Fruit fly (Drosophila melanogaster) whole organism, embryonic: Measurements from ENCODE around the gene hop.

Experiments used
- CG10431 ChIP-seq: fragments of 200-800 bp; sonication (Bioruptor generic); optimal IDR thresholded peaks from 3 replicates; lab custom pipeline; 2018; ENCODE audit warnings: missing biosample characterization, mild to moderate bottlenecking, missing genetic modification characterization
- CG11696 ChIP-seq: fragments of 200-800 bp; sonication (Bioruptor generic); IDR thresholded peaks from 2 replicates; pipeline ENCODE4 v1.3.6; 2022; ENCODE audit warnings: missing biosample characterization, missing genetic modification characterization
- CG12299 ChIP-seq: fragments of 200-800 bp; sonication (Bioruptor generic); optimal IDR thresholded peaks from 2 replicates; lab custom pipeline; 2018; ENCODE audit warnings: missing biosample characterization, mild to moderate bottlenecking, missing genetic modification characterization
- CG14667 ChIP-seq: fragments of 200-800 bp; sonication (Bioruptor generic); IDR thresholded peaks from 2 replicates; pipeline ENCODE4 v1.3.6; 2022; ENCODE audit warnings: missing biosample characterization, missing genetic modification characterization
- CG15011 ChIP-seq: fragments of 200-800 bp; sonication (Bioruptor generic); optimal IDR thresholded peaks from 3 replicates; lab custom pipeline; 2018; ENCODE audit warnings: missing biosample characterization, mild to moderate bottlenecking, missing genetic modification characterization
- CG15269 ChIP-seq: fragments of 200-800 bp; sonication (Bioruptor generic); optimal IDR thresholded peaks from 2 replicates; lab custom pipeline; 2018; ENCODE audit warnings: missing biosample characterization, mild to moderate bottlenecking, missing genetic modification characterization, moderate library complexity
- CG15696 ChIP-seq: fragments of 200-800 bp; sonication (Bioruptor generic); optimal IDR thresholded peaks from 2 replicates; lab custom pipeline; 2019; ENCODE audit warnings: missing biosample characterization, mild to moderate bottlenecking, missing genetic modification characterization, moderate library complexity
- CG17568 ChIP-seq: fragments of 200-800 bp; sonication (Bioruptor generic); optimal IDR thresholded peaks from 2 replicates; lab custom pipeline; 2018; ENCODE audit warnings: missing biosample characterization, mild to moderate bottlenecking, missing genetic modification characterization, moderate library complexity
- CG17912 ChIP-seq: fragments of 200-800 bp; sonication (Bioruptor generic); optimal IDR thresholded peaks from 2 replicates; lab custom pipeline; 2018; ENCODE audit warnings: missing biosample characterization, mild to moderate bottlenecking, missing genetic modification characterization
- CG18476 ChIP-seq: fragments of 200-800 bp; sonication (Bioruptor generic); optimal IDR thresholded peaks from 2 replicates; lab custom pipeline; 2016; ENCODE audit warnings: missing biosample characterization, mild to moderate bottlenecking, missing genetic modification characterization
- CG2875 ChIP-seq: fragments of 200-800 bp; sonication (Bioruptor generic); optimal IDR thresholded peaks from 2 replicates; lab custom pipeline; 2017; ENCODE audit warnings: missing biosample characterization, mild to moderate bottlenecking, missing genetic modification characterization, missing genetic modification reagents
- CG3065 ChIP-seq: fragments of 200-800 bp; sonication (Bioruptor generic); optimal IDR thresholded peaks from 2 replicates; lab custom pipeline; 2016; ENCODE audit warnings: missing biosample characterization, missing genetic modification characterization
- CG34224 ChIP-seq: fragments of 200-800 bp; sonication (Bioruptor generic); IDR thresholded peaks from 3 replicates; pipeline ENCODE4 v1.3.6; 2022; ENCODE audit warnings: missing biosample characterization, missing genetic modification characterization; ENCODE audit not compliant: partially characterized antibody
- CG4854 ChIP-seq: fragments of 200-800 bp; sonication (Bioruptor generic); optimal IDR thresholded peaks from 2 replicates; lab custom pipeline; 2016; ENCODE audit warnings: missing biosample characterization, missing genetic modification characterization, inconsistent platforms
- CG6272 ChIP-seq: fragments of 200-800 bp; sonication (Bioruptor generic); IDR thresholded peaks from 2 replicates; pipeline ENCODE4 v1.3.6; 2022; ENCODE audit warnings: missing biosample characterization, missing genetic modification characterization
- CG7839 ChIP-seq: fragments of 200-800 bp; sonication (Bioruptor generic); optimal IDR thresholded peaks from 3 replicates; lab custom pipeline; 2018; ENCODE audit warnings: missing biosample characterization, mild to moderate bottlenecking, missing genetic modification characterization, moderate library complexity
- CG7928 ChIP-seq: fragments of 200-800 bp; sonication (Bioruptor generic); optimal IDR thresholded peaks from 2 replicates; lab custom pipeline; 2017; ENCODE audit warnings: missing biosample characterization, mild to moderate bottlenecking, missing genetic modification characterization
- CG8281 ChIP-seq: fragments of 200-800 bp; sonication (Bioruptor generic); optimal IDR thresholded peaks from 2 replicates; lab custom pipeline; 2018; ENCODE audit warnings: missing biosample characterization, mild to moderate bottlenecking, missing genetic modification characterization, moderate library complexity
- CG9932 ChIP-seq: fragments of 200-800 bp; sonication (Bioruptor generic); IDR thresholded peaks from 2 replicates; pipeline ENCODE4 v1.3.6; 2022; ENCODE audit warnings: missing biosample characterization, missing genetic modification characterization
- Dad ChIP-seq: fragments of 200-800 bp; sonication (Bioruptor generic); optimal IDR thresholded peaks from 3 replicates; lab custom pipeline; 2016; ENCODE audit warnings: missing biosample characterization, missing genetic modification characterization
- Drgx ChIP-seq: fragments of 200-800 bp; sonication (Bioruptor generic); IDR thresholded peaks from 2 replicates; pipeline ENCODE4 v1.3.6; 2022; ENCODE audit warnings: missing biosample characterization, missing genetic modification characterization
- E2f1 ChIP-seq: fragments of 200-800 bp; sonication (Bioruptor generic); IDR thresholded peaks from 2 replicates; pipeline ENCODE4 v1.3.6; 2022; ENCODE audit warnings: missing biosample characterization, missing genetic modification characterization
- Elba2 ChIP-seq: fragments of 200-800 bp; sonication (Bioruptor generic); optimal IDR thresholded peaks from 3 replicates; lab custom pipeline; 2016; ENCODE audit warnings: missing biosample characterization, missing genetic modification characterization
- Med ChIP-seq: fragments of 200-800 bp; sonication (Bioruptor generic); peaks from one replicate; lab custom pipeline; 2016; ENCODE audit warnings: missing biosample characterization, missing genetic modification characterization, mild to moderate bottlenecking, inconsistent platforms, moderate library complexity
- Ravus ChIP-seq: fragments of 200-800 bp; sonication (Bioruptor generic); IDR thresholded peaks from 2 replicates; pipeline ENCODE4 v1.3.6; 2022; ENCODE audit warnings: missing biosample characterization, missing genetic modification characterization
- Six4 ChIP-seq: fragments of 200-800 bp; sonication (Bioruptor generic); optimal IDR thresholded peaks from 2 replicates; lab custom pipeline; 2016; ENCODE audit warnings: missing biosample characterization, missing genetic modification characterization
- cas ChIP-seq: fragments of 200-800 bp; sonication (Bioruptor generic); IDR thresholded peaks from 2 replicates; pipeline ENCODE4 v1.3.6; 2022; ENCODE audit warnings: missing biosample characterization, missing genetic modification characterization
- chm ChIP-seq: fragments of 200-800 bp; sonication (Bioruptor generic); IDR thresholded peaks from 2 replicates; pipeline ENCODE4 v1.3.6; 2022; ENCODE audit warnings: missing biosample characterization, missing genetic modification characterization
- crol ChIP-seq: fragments of 200-800 bp; sonication (Bioruptor generic); IDR thresholded peaks from 2 replicates; pipeline ENCODE4 v1.3.6; 2022; ENCODE audit warnings: missing biosample characterization, missing genetic modification characterization
- crp ChIP-seq, 2 experiments: fragments of 200-800 bp; sonication (Bioruptor generic); optimal IDR thresholded peaks; 2 replicates in 1 of 2; 3 replicates in 1 of 2; lab custom pipeline; 2017; ENCODE audit warnings: missing biosample characterization in 2 of 2, missing genetic modification characterization in 2 of 2, mild to moderate bottlenecking in 1 of 2, moderate library complexity in 1 of 2
- da ChIP-seq: fragments of 200-800 bp; sonication (Bioruptor generic); optimal IDR thresholded peaks from 2 replicates; lab custom pipeline; 2016; ENCODE audit warnings: missing biosample characterization, missing genetic modification characterization
- disco-r ChIP-seq: fragments of 200-800 bp; sonication (Bioruptor generic); optimal IDR thresholded peaks from 2 replicates; lab custom pipeline; 2016; ENCODE audit warnings: missing biosample characterization, missing genetic modification characterization
- dysf ChIP-seq: fragments of 200-800 bp; sonication (Bioruptor generic); IDR thresholded peaks from 3 replicates; pipeline ENCODE4 v1.3.6; 2022; ENCODE audit warnings: missing biosample characterization, missing genetic modification characterization
- fd102C ChIP-seq: fragments of 200-800 bp; sonication (Bioruptor generic); optimal IDR thresholded peaks from 2 replicates; lab custom pipeline; 2018; ENCODE audit warnings: missing biosample characterization, mild to moderate bottlenecking, missing genetic modification characterization, moderate library complexity
- fd96Cb ChIP-seq: fragments of 200-800 bp; sonication (Bioruptor generic); optimal IDR thresholded peaks from 2 replicates; lab custom pipeline; 2018; ENCODE audit warnings: missing biosample characterization, mild to moderate bottlenecking, missing genetic modification characterization, moderate library complexity
- grau ChIP-seq: fragments of 200-800 bp; optimal IDR thresholded peaks from 3 replicates; lab custom pipeline; 2019; ENCODE audit warnings: missing biosample characterization, mild to moderate bottlenecking, missing genetic modification characterization, moderate library complexity
- gsb-n ChIP-seq: fragments of 200-800 bp; sonication (Bioruptor generic); optimal IDR thresholded peaks from 3 replicates; lab custom pipeline; 2018; ENCODE audit warnings: missing biosample characterization, mild to moderate bottlenecking, missing genetic modification characterization
- hb ChIP-seq: fragments of 200-800 bp; sonication (Bioruptor generic); IDR thresholded peaks from 3 replicates; pipeline ENCODE4 v1.3.6; 2022; ENCODE audit warnings: missing biosample characterization, missing genetic modification characterization; ENCODE audit not compliant: partially characterized antibody
- kah ChIP-seq: fragments of 200-800 bp; sonication (Bioruptor generic); optimal IDR thresholded peaks from 2 replicates; lab custom pipeline; 2018; ENCODE audit warnings: missing biosample characterization, mild to moderate bottlenecking, missing genetic modification characterization
- kni ChIP-seq: fragments of 200-800 bp; sonication (Bioruptor generic); optimal IDR thresholded peaks from 3 replicates; lab custom pipeline; 2017; ENCODE audit warnings: mild to moderate bottlenecking, missing biosample characterization, missing genetic modification reagents, missing genetic modification characterization
- lbe ChIP-seq: fragments of 200-800 bp; sonication (Bioruptor generic); optimal IDR thresholded peaks from 2 replicates; lab custom pipeline; 2016; ENCODE audit warnings: missing biosample characterization, mild to moderate bottlenecking, missing genetic modification characterization
- rib ChIP-seq: fragments of 200-800 bp; sonication (Bioruptor generic); IDR thresholded peaks from 2 replicates; pipeline ENCODE4 v1.3.6; 2022; ENCODE audit warnings: missing biosample characterization, missing genetic modification characterization
- sc ChIP-seq, 3 experiments: fragments of >200 bp in 2 of 3; fragments of 200-800 bp in 1 of 3; sonication (Bioruptor generic) in 1 of 3; optimal IDR thresholded peaks; 2 replicates in 2 of 3; 3 replicates in 1 of 3; lab custom pipeline; 2017; ENCODE audit warnings: mild to moderate bottlenecking in 1 of 3, missing biosample characterization in 1 of 3, missing genetic modification characterization in 1 of 3, missing genetic modification reagents in 1 of 3
- scrt ChIP-seq: fragments of 200-800 bp; sonication (Bioruptor generic); optimal IDR thresholded peaks from 2 replicates; lab custom pipeline; 2018; ENCODE audit warnings: missing biosample characterization, mild to moderate bottlenecking, missing genetic modification characterization, moderate library complexity
- sd ChIP-seq: fragments of 200-800 bp; sonication (Bioruptor generic); optimal IDR thresholded peaks from 3 replicates; lab custom pipeline; 2018; ENCODE audit warnings: missing biosample characterization, mild to moderate bottlenecking, missing genetic modification characterization, moderate library complexity
- sisA ChIP-seq: fragments of 200-800 bp; sonication (Bioruptor generic); IDR thresholded peaks from 2 replicates; pipeline ENCODE4 v1.3.6; 2022; ENCODE audit warnings: missing biosample characterization, missing genetic modification characterization
- sob ChIP-seq: fragments of 200-800 bp; sonication (Bioruptor generic); IDR thresholded peaks from 2 replicates; pipeline ENCODE4 v1.3.6; 2022; ENCODE audit warnings: missing biosample characterization, missing genetic modification characterization
- ttk ChIP-seq: fragments of 200-800 bp; sonication (Bioruptor generic); IDR thresholded peaks from 2 replicates; pipeline ENCODE4 v2.1.2; 2022; ENCODE audit warnings: missing biosample characterization, missing genetic modification characterization

The hop gene

dm6 chrX:11372764-11373712 lies 5.1 kb upstream of the hop start (continued):
- TF ChIP-seq kni (no peak), kah (GFP tag; lab: Kevin White, UChicago) (no peak), CG12299 (tag; lab: Kevin White, UChicago) (no peak), CG7928 (no peak), Ravus (GFP tag; lab: Robert Waterston, UW) (no peak), CG4854 (GFP tag; lab: Kevin White, UChicago) (no peak), CG7839 (tag; lab: Kevin White, UChicago) (peak; percentile 21), sisA (GFP tag; lab: Robert Waterston, UW) (no peak), CG14667 (no peak), gsb-n (tag; lab: Kevin White, UChicago) (no peak), chm (GFP tag; lab: Robert Waterston, UW) (0 out of 2 replicates have a peak, but pooled peaks have one; percentile 25), Six4 (GFP tag; lab: Kevin White, UChicago) (no peak), da (GFP tag; lab: Kevin White, UChicago) (no peak), sd (tag; lab: Kevin White, UChicago) (peak; percentile 6), ttk (peak; percentile 18; the same call in 1 of the 2 replicates), CG15696 (tag; lab: Kevin White, UChicago) (no peak), CG9932 (GFP tag; lab: Robert Waterston, UW) (0 out of 2 replicates have a peak, but pooled peaks have one; percentile 19), cas (no peak), dysf (GFP tag; lab: Robert Waterston, UW) (peak; percentile 54; the same call in 2 of the 3 replicates), Med (GFP tag; lab: Kevin White, UChicago) (peak; percentile 32), fd96Cb (tag; lab: Kevin White, UChicago) (no peak), crp (GFP tag; optimal IDR thresholded peaks at IDR 0.05; lab: Kevin White, UChicago) (no peak), sc (optimal IDR thresholded peaks at IDR 0.05; lab: Kevin White, UChicago) (no peak), sc (GFP tag; optimal IDR thresholded peaks at IDR 0.05; lab: Kevin White, UChicago) (no peak), rib (GFP tag; lab: Robert Waterston, UW) (no peak), lbe (GFP tag; lab: Kevin White, UChicago) (no peak), CG17568 (GFP tag; lab: Kevin White, UChicago) (no peak), sob (GFP tag; lab: Robert Waterston, UW) (0 out of 2 replicates have a peak, but pooled peaks have one; percentile 6), CG3065 (no peak), CG8281 (tag; lab: Kevin White, UChicago) (no peak), grau (tag; lab: Kevin White, UChicago) (peak; percentile 60), CG15269 (tag; lab: Kevin White, UChicago) (peak; percentile 2), Dad (GFP tag; lab: Kevin White, UChicago) (no peak), CG17912 (no peak), CG34224 (GFP tag; lab: Robert Waterston, UW) (no peak), CG18476 (GFP tag; lab: Kevin White, UChicago) (no peak), CG6272 (GFP tag; lab: Robert Waterston, UW) (no peak), CG15011 (GFP tag; lab: Kevin White, UChicago) (no peak), fd102C (GFP tag; lab: Kevin White, UChicago) (no peak), Elba2 (no peak), CG2875 (no peak), disco-r (GFP tag; lab: Kevin White, UChicago) (no peak), hb (GFP tag; lab: Robert Waterston, UW) (no peak), crol (GFP tag; lab: Robert Waterston, UW) (peak; percentile 82), CG10431 (no peak), E2f1 (GFP tag; lab: Robert Waterston, UW) (0 out of 2 replicates have a peak, but pooled peaks have one; percentile 15), CG11696 (no peak), scrt (GFP tag; lab: Kevin White, UChicago) (no peak), Drgx (GFP tag; lab: Robert Waterston, UW) (peak; percentile 40; the same call in 1 of the 2 replicates)
